Worm (Caenorhabditis elegans) whole organism, midembryonic: ENCODE data around the gene col-162.

Experiments
- T22C8.4 ChIP-seq: fragments of 200-800 bp; sonication (Bioruptor generic); IDR thresholded peaks from 2 replicates; pipeline ENCODE4 v1.3.6; 2022; ENCODE audit warnings: missing genetic modification characterization, missing compliant biosample characterization
- cog-1 ChIP-seq: sonication (generic microtip); optimal IDR thresholded peaks from 2 replicates; lab custom pipeline; 2016; ENCODE audit warnings: missing genetic modification characterization, missing compliant biosample characterization
- flt-1 ChIP-seq: fragments of 200-800 bp; sonication (Bioruptor generic); IDR thresholded peaks from 2 replicates; pipeline ENCODE4 v1.3.6; 2022; ENCODE audit warnings: missing genetic modification characterization, missing compliant biosample characterization
- ref-1 ChIP-seq: fragments of 200-800 bp; sonication (Bioruptor generic); conservative IDR thresholded peaks from 2 replicates; pipeline ENCODE4 v1.3.6; 2022; ENCODE audit warnings: missing genetic modification reagents, missing genetic modification characterization, missing compliant biosample characterization
- tab-1 ChIP-seq: fragments of 200-800 bp; sonication (Bioruptor generic); IDR thresholded peaks from 2 replicates; pipeline ENCODE4 v1.3.6; 2022; ENCODE audit warnings: missing genetic modification characterization, missing compliant biosample characterization
- ztf-23 ChIP-seq: fragments of 200-800 bp; sonication (Bioruptor generic); IDR thresholded peaks from 2 replicates; pipeline ENCODE4 v1.3.6; 2022; ENCODE audit warnings: missing genetic modification reagents, missing genetic modification characterization, missing compliant biosample characterization
- ztf-29 ChIP-seq: fragments of 200-800 bp; sonication (Bioruptor generic); IDR thresholded peaks from 2 replicates; pipeline ENCODE4 v1.3.6; 2022; ENCODE audit warnings: missing genetic modification reagents, missing genetic modification characterization, missing compliant biosample characterization

DNA sequence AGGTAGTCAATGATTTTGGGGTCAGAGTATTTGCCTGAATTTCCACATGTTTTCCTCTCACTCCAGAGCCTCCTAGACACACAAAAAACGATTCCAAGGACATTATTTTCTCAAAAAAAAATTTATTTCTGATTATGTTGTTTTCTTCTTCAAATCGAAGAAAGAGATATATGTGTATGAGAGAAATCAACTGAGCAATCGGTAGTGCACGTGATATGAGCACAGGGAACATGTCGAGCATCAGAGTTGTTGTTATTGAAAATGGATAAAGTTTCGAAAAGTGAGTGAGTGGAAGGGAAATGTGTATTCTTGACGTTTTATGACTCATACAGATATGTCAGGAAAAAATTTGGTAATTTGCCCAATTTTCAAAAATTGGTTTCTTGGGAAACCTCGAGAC, 30.3 kb downstream of the col-162 start:
- TF ChIP-seq T22C8.4 (GFP tag; lab: Robert Waterston, UW) (no peak), cog-1 (no peak), flt-1 (GFP tag; lab: Robert Waterston, UW) (no peak), ztf-29 (no peak), ztf-23 (GFP tag; lab: Robert Waterston, UW) (no peak), tab-1 (GFP tag; lab: Robert Waterston, UW) (no peak), ref-1 (no peak)
